Worm (Caenorhabditis elegans) whole organism, L4 larva: ENCODE results near the gene moa-2.
A peak's percentile ranks its signal among the peaks of the same experiment; 100 is the strongest.

Source experiments
- D1046.2 ChIP-seq: fragments of 200-800 bp; sonication (Bioruptor generic); IDR thresholded peaks from 2 replicates; pipeline ENCODE4 v1.3.6; 2022; ENCODE audit warnings: missing genetic modification characterization, missing compliant biosample characterization
- F26F4.8 ChIP-seq: fragments of 200-800 bp; sonication (Bioruptor generic); conservative IDR thresholded peaks from 2 replicates; pipeline ENCODE4 v1.3.6; 2022; ENCODE audit warnings: missing genetic modification characterization, missing compliant biosample characterization
- F37D6.2 ChIP-seq: sonication (generic microtip); optimal IDR thresholded peaks from 2 replicates; lab custom pipeline; 2016; ENCODE audit warnings: mild to moderate bottlenecking, missing genetic modification characterization, missing compliant biosample characterization
- R02D3.7 ChIP-seq: fragments of 150-350 bp; sonication (generic microtip); optimal IDR thresholded peaks from 3 replicates; lab custom pipeline; 2014; ENCODE audit warnings: missing biosample characterization, missing genetic modification characterization
- T20F7.1 ChIP-seq: fragments of 200-800 bp; sonication (Bioruptor generic); optimal IDR thresholded peaks from 2 replicates; lab custom pipeline; 2018; ENCODE audit warnings: mild to moderate bottlenecking, missing genetic modification characterization, missing compliant biosample characterization
- Y105C5A.15 ChIP-seq: fragments of 200-800 bp; sonication (Bioruptor generic); IDR thresholded peaks from 2 replicates; pipeline ENCODE4 v1.3.6; 2022; ENCODE audit warnings: missing genetic modification characterization, missing compliant biosample characterization
- Y75B8A.6 ChIP-seq: fragments of 200-800 bp; sonication (Bioruptor generic); IDR thresholded peaks from 2 replicates; pipeline ENCODE4 v1.3.6; 2022; ENCODE audit warnings: missing genetic modification reagents, missing genetic modification characterization, missing compliant biosample characterization
- arid-1 ChIP-seq: fragments of 200-800 bp; sonication (Bioruptor generic); conservative IDR thresholded peaks from 2 replicates; pipeline ENCODE4 v1.3.6; 2022; ENCODE audit warnings: missing genetic modification reagents, missing genetic modification characterization, missing compliant biosample characterization
- attf-4 ChIP-seq: sonication (generic microtip); optimal IDR thresholded peaks from 3 replicates; lab custom pipeline; 2017; ENCODE audit warnings: missing biosample characterization, missing genetic modification characterization
- ceh-32 ChIP-seq: sonication (generic microtip); optimal IDR thresholded peaks from 2 replicates; lab custom pipeline; 2016; ENCODE audit warnings: mild to moderate bottlenecking, missing genetic modification characterization, missing compliant biosample characterization; ENCODE audit not compliant: poor library complexity
- ceh-44 ChIP-seq: fragments of 200-800 bp; sonication (Bioruptor generic); IDR thresholded peaks from 2 replicates; pipeline ENCODE4 v1.3.6; 2022; ENCODE audit warnings: missing genetic modification reagents, missing genetic modification characterization, missing compliant biosample characterization
- ceh-62 ChIP-seq: sonication (generic microtip); optimal IDR thresholded peaks from 2 replicates; lab custom pipeline; 2017; ENCODE audit warnings: missing biosample characterization, missing genetic modification characterization
- ces-1 ChIP-seq: fragments of 150-350 bp; sonication (generic microtip); optimal IDR thresholded peaks from 4 replicates; lab custom pipeline; 2014; ENCODE audit warnings: missing biosample characterization, missing genetic modification reagents, missing genetic modification characterization
- ctbp-1 ChIP-seq: fragments of 200-800 bp; sonication (Bioruptor generic); IDR thresholded peaks from 2 replicates; pipeline ENCODE4 v1.3.6; 2022; ENCODE audit warnings: missing genetic modification reagents, missing genetic modification characterization, missing compliant biosample characterization
- daf-19 ChIP-seq: fragments of 200-800 bp; sonication (Bioruptor generic); conservative IDR thresholded peaks from 2 replicates; pipeline ENCODE4 v1.3.6; 2022; ENCODE audit warnings: missing genetic modification characterization, missing compliant biosample characterization
- daf-8 ChIP-seq: fragments of 200-800 bp; sonication (Bioruptor generic); IDR thresholded peaks from 2 replicates; pipeline ENCODE4 v1.3.6; 2022; ENCODE audit warnings: missing genetic modification characterization, missing compliant biosample characterization
- dmd-6 ChIP-seq: fragments of 200-800 bp; sonication (Bioruptor generic); IDR thresholded peaks from 2 replicates; pipeline ENCODE4 v1.3.6; 2022; ENCODE audit warnings: missing genetic modification reagents, missing genetic modification characterization, missing compliant biosample characterization
- dmd-9 ChIP-seq: fragments of 200-800 bp; sonication (Bioruptor generic); IDR thresholded peaks from 2 replicates; pipeline ENCODE4 v1.3.6; 2022; ENCODE audit warnings: missing genetic modification reagents, missing genetic modification characterization, missing compliant biosample characterization
- dve-1 ChIP-seq: sonication (generic microtip); optimal IDR thresholded peaks from 2 replicates; lab custom pipeline; 2017; ENCODE audit warnings: antibody characterized with exemption, mild to moderate bottlenecking, missing genetic modification characterization, missing compliant biosample characterization; ENCODE audit not compliant: insufficient read depth
- fkh-10 ChIP-seq: fragments of 150-350 bp; optimal IDR thresholded peaks from 2 replicates; lab custom pipeline; 2014; ENCODE audit warnings: missing biosample characterization, missing genetic modification reagents, missing genetic modification characterization
- fos-1 ChIP-seq: fragments of 150-350 bp; optimal IDR thresholded peaks from 2 replicates; lab custom pipeline; 2014; ENCODE audit warnings: missing biosample characterization, missing genetic modification characterization
- hlh-11 ChIP-seq: fragments of 200-800 bp; sonication (Bioruptor generic); optimal IDR thresholded peaks from 2 replicates; lab custom pipeline; 2018; ENCODE audit warnings: mild to moderate bottlenecking, missing genetic modification characterization, missing compliant biosample characterization
- jun-1 ChIP-seq: fragments of 150-350 bp; optimal IDR thresholded peaks from 2 replicates; lab custom pipeline; 2014; ENCODE audit warnings: missing biosample characterization, missing genetic modification reagents, missing genetic modification characterization
- lin-13 ChIP-seq: fragments of 150-350 bp; optimal IDR thresholded peaks from 2 replicates; lab custom pipeline; 2014; ENCODE audit warnings: missing biosample characterization, missing genetic modification reagents, missing genetic modification characterization
- lin-15B ChIP-seq: fragments of 150-350 bp; sonication (generic microtip); optimal IDR thresholded peaks from 3 replicates; lab custom pipeline; 2014; ENCODE audit warnings: missing biosample characterization, missing genetic modification characterization
- lin-29 ChIP-seq: fragments of 200-800 bp; sonication (Bioruptor generic); IDR thresholded peaks from 2 replicates; pipeline ENCODE4 v1.3.6; 2022; ENCODE audit warnings: missing genetic modification reagents, missing genetic modification characterization, missing compliant biosample characterization
- lin-38 ChIP-seq: fragments of 200-800 bp; sonication (Bioruptor generic); IDR thresholded peaks from 2 replicates; pipeline ENCODE4 v1.3.6; 2022; ENCODE audit warnings: missing genetic modification reagents, missing genetic modification characterization, missing compliant biosample characterization
- lin-39 ChIP-seq: fragments of 150-350 bp; optimal IDR thresholded peaks from 2 replicates; lab custom pipeline; 2014; ENCODE audit warnings: missing biosample characterization, missing genetic modification reagents, missing genetic modification characterization
- mdl-1 ChIP-seq, 2 experiments: fragments of 150-350 bp in 1 of 2; sonication (generic microtip) in 1 of 2; optimal IDR thresholded peaks; 2 replicates each; lab custom pipeline; 2014 to 2017; ENCODE audit warnings: missing biosample characterization in 2 of 2, missing genetic modification characterization in 2 of 2
- mep-1 ChIP-seq: fragments of 150-350 bp; sonication (generic microtip); optimal IDR thresholded peaks from 3 replicates; lab custom pipeline; 2014; ENCODE audit warnings: missing biosample characterization, missing genetic modification characterization
- mes-2 ChIP-seq: sonication (generic microtip); optimal IDR thresholded peaks from 2 replicates; lab custom pipeline; 2016; ENCODE audit warnings: missing genotype, mild to moderate bottlenecking, missing genetic modification characterization, missing compliant biosample characterization; ENCODE audit not compliant: poor library complexity, severe bottlenecking
- mxl-2 ChIP-seq: fragments of 200-800 bp; sonication (Bioruptor generic); conservative IDR thresholded peaks from 2 replicates; pipeline ENCODE4 v1.3.6; 2022; ENCODE audit warnings: missing genetic modification reagents, missing genetic modification characterization, missing compliant biosample characterization
- nhr-10 ChIP-seq: fragments of 150-350 bp; optimal IDR thresholded peaks from 2 replicates; lab custom pipeline; 2014; ENCODE audit warnings: missing biosample characterization, missing genetic modification characterization
- nhr-102 ChIP-seq: sonication (generic microtip); optimal IDR thresholded peaks from 2 replicates; lab custom pipeline; 2016; ENCODE audit warnings: mild to moderate bottlenecking, missing genetic modification characterization, moderate library complexity, missing compliant biosample characterization
- nhr-28 ChIP-seq: fragments of 150-350 bp; optimal IDR thresholded peaks from 2 replicates; lab custom pipeline; 2014; ENCODE audit warnings: missing biosample characterization, missing genetic modification characterization
- nhr-41 ChIP-seq: fragments of 200-800 bp; sonication (Bioruptor generic); IDR thresholded peaks from 2 replicates; pipeline ENCODE4 v1.3.6; 2022; ENCODE audit warnings: missing genetic modification reagents, missing genetic modification characterization, missing compliant biosample characterization
- pha-4 ChIP-seq, 2 experiments: fragments of 150-350 bp in 1 of 2; fragments of 200-800 bp in 1 of 2; sonication (Bioruptor generic) in 1 of 2; IDR thresholded peaks in 1 of 2; optimal IDR thresholded peaks in 1 of 2; 2 replicates each; pipeline versions ENCODE4 v1.3.6 to Lab custom; 2014 to 2022; ENCODE audit warnings: missing genetic modification characterization in 2 of 2, missing genetic modification reagents in 2 of 2, missing biosample characterization in 1 of 2, missing compliant biosample characterization in 1 of 2
- php-3 ChIP-seq: fragments of 200-800 bp; sonication (Bioruptor generic); IDR thresholded peaks from 2 replicates; pipeline ENCODE4 v1.3.6; 2022; ENCODE audit warnings: missing genetic modification reagents, missing genetic modification characterization, missing compliant biosample characterization
- pqm-1 ChIP-seq: sonication (generic microtip); optimal IDR thresholded peaks from 2 replicates; lab custom pipeline; 2017; ENCODE audit warnings: missing biosample characterization, missing genetic modification characterization
- sdz-12 ChIP-seq: fragments of 200-800 bp; sonication (Bioruptor generic); optimal IDR thresholded peaks from 2 replicates; lab custom pipeline; 2018; ENCODE audit warnings: mild to moderate bottlenecking, missing genetic modification characterization, missing compliant biosample characterization
- set-16 ChIP-seq: fragments of 200-800 bp; sonication (Bioruptor generic); IDR thresholded peaks from 2 replicates; pipeline ENCODE4 v1.3.6; 2022; ENCODE audit warnings: missing genetic modification reagents, missing genetic modification characterization, missing compliant biosample characterization
- tag-97 ChIP-seq: fragments of 200-800 bp; sonication (Bioruptor generic); IDR thresholded peaks from 2 replicates; pipeline ENCODE4 v1.3.6; 2022; ENCODE audit warnings: missing genetic modification characterization, missing compliant biosample characterization
- unc-130 ChIP-seq: sonication (generic microtip); optimal IDR thresholded peaks from 2 replicates; lab custom pipeline; 2016; ENCODE audit warnings: missing genetic modification reagents, missing genetic modification characterization, missing compliant biosample characterization
- unc-62 ChIP-seq, 3 experiments: fragments of 150-350 bp in 1 of 3; sonication (generic microtip); optimal IDR thresholded peaks in 2 of 3; peaks in 1 of 3; 1 replicate in 1 of 3; 2 replicates in 2 of 3; lab custom pipeline; 2014 to 2017; ENCODE audit warnings: missing biosample characterization in 3 of 3, missing genetic modification characterization in 3 of 3, missing genetic modification reagents in 3 of 3, missing genotype in 1 of 3
- zag-1 ChIP-seq: fragments of 150-350 bp; optimal IDR thresholded peaks from 2 replicates; lab custom pipeline; 2014; ENCODE audit warnings: missing biosample characterization, missing genetic modification characterization
- zfp-2 ChIP-seq: sonication (generic microtip); optimal IDR thresholded peaks from 2 replicates; lab custom pipeline; 2016; ENCODE audit warnings: mild to moderate bottlenecking, missing genetic modification characterization, missing compliant biosample characterization

The moa-2 gene

DNA sequence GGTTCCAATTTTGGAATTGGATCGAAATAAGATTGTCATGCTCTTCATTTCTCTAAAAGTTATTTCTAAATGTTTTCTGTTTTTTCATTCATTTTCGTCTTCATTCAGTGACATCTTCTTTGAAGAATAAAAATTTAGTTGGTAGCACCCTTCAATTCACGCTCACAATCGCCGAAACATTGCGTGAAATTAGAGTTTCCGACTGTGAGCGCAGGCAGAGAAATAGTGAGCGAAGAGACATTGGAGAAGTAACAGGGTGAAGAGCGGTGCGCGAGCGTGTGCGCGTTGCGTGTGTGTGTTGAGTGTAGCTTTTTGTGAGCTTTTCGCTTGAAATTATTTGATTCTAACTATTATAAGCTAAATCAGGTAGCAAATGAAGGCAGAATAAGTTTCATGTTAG is 29.4 kb downstream of the moa-2 start (continued):
- TF ChIP-seq mes-2 (tag; lab: Kevin White, UChicago) (peak; percentile 63), D1046.2 (GFP tag; lab: Robert Waterston, UW) (no peak), zag-1 (tag; lab: Kevin White, UChicago) (no peak), F26F4.8 (GFP tag; lab: Robert Waterston, UW) (no peak), jun-1 (tag; lab: Kevin White, UChicago) (no peak), arid-1 (GFP tag; lab: Robert Waterston, UW) (no peak), nhr-28 (tag; lab: Kevin White, UChicago) (peak; percentile 57), dmd-9 (GFP tag; lab: Robert Waterston, UW) (no peak), ceh-62 (tag; lab: Kevin White, UChicago) (no peak), attf-4 (tag; lab: Kevin White, UChicago) (no peak), tag-97 (GFP tag; lab: Robert Waterston, UW) (no peak), Y75B8A.6 (GFP tag; lab: Robert Waterston, UW) (no peak), hlh-11 (tag; lab: Kevin White, UChicago) (peak; percentile 50), pha-4 (GFP tag; IDR thresholded peaks at IDR 0.05; lab: Robert Waterston, UW) (no peak), pha-4 (tag; optimal IDR thresholded peaks at IDR 0.05; lab: Kevin White, UChicago) (no peak), mdl-1 (tag; optimal IDR thresholded peaks at IDR 0.05; lab: Kevin White, UChicago) (peak in 1 of 2 experiments; percentile 34), R02D3.7 (tag; lab: Kevin White, UChicago) (no peak), unc-62 (GFP tag; optimal IDR thresholded peaks at IDR 0.05 in 1 of 2; lab: Kevin White, UChicago) (peak in 1 of 2 experiments; percentile 28), unc-62 (tag; optimal IDR thresholded peaks at IDR 0.05; lab: Kevin White, UChicago) (no peak), sdz-12 (no peak), zfp-2 (no peak), lin-13 (GFP tag; lab: Kevin White, UChicago) (peak; percentile 53), ces-1 (GFP tag; lab: Kevin White, UChicago) (no peak), T20F7.1 (GFP tag; lab: Kevin White, UChicago) (no peak), unc-130 (GFP tag; lab: Kevin White, UChicago) (no peak), dmd-6 (GFP tag; lab: Robert Waterston, UW) (no peak; the same call in 1 of the 2 replicates), daf-8 (no peak), php-3 (GFP tag; lab: Robert Waterston, UW) (no peak), set-16 (no peak), dve-1 (tag; lab: Kevin White, UChicago) (peak; percentile 50), daf-19 (GFP tag; lab: Robert Waterston, UW) (no peak), F37D6.2 (tag; lab: Kevin White, UChicago) (no peak), lin-39 (no peak), Y105C5A.15 (GFP tag; lab: Robert Waterston, UW) (no peak), lin-29 (GFP tag; lab: Robert Waterston, UW) (no peak), nhr-41 (GFP tag; lab: Robert Waterston, UW) (no peak), lin-38 (GFP tag; lab: Robert Waterston, UW) (no peak), fos-1 (no peak), mxl-2 (GFP tag; lab: Robert Waterston, UW) (no peak), ceh-32 (tag; lab: Kevin White, UChicago) (no peak), nhr-10 (no peak), mep-1 (tag; lab: Kevin White, UChicago) (peak; percentile 68), fkh-10 (GFP tag; lab: Kevin White, UChicago) (no peak), ctbp-1 (GFP tag; lab: Robert Waterston, UW) (no peak), pqm-1 (tag; lab: Kevin White, UChicago) (no peak), ceh-44 (GFP tag; lab: Robert Waterston, UW) (no peak), nhr-102 (tag; lab: Kevin White, UChicago) (no peak), lin-15B (tag; lab: Kevin White, UChicago) (no peak)
